Fruit fly (Drosophila melanogaster) ovary, adult (tissue): Measurements from ENCODE around the gene CG32588.

Experiments used
- CG17801 ChIP-seq: fragments of 200-800 bp; optimal IDR thresholded peaks from 2 replicates; lab custom pipeline; 2019; ENCODE audit warnings: missing biosample characterization, mild to moderate bottlenecking, missing genetic modification characterization, moderate library complexity; ENCODE audit not compliant: partially characterized antibody

The CG32588 gene

DNA sequence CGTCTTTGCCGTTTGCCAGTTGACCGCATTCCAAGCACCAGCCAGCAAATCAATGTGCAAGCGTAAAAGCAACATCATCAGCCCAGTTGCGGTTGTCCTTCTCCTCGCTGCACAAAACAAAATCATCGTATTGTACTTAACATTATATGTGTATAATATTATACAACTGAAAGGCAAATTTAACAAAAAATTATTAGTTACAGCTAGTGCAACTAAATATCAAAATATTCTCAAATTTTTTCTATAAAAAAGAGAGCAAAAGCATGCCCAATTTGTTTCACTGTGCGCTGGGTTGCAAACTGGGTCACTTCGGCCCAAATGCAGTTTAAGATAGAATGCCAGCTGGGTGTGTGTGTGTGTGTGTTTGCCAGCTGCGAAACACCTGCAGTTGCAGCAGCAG is 50.1 kb downstream of the CG32588 start:
- no peak for TF ChIP-seq CG17801 (GFP tag; lab: Kevin White, UChicago)
